Fruit fly (Drosophila melanogaster): ENCODE measurements around the gene Tango14.
A peak's percentile ranks its signal among the peaks of the same experiment; 100 is the strongest.

The Tango14 gene

dm6 chr2L:1185642-1186497 is 27.4 kb downstream of the Tango14 start, which contains the start of gene CG5001 (continued):
- TF ChIP-seq Gsc (GFP tag; IDR thresholded peaks at IDR 0.05) (peak; percentile 40; the same call in 1 of the 2 replicates), CrebB (tag; optimal IDR thresholded peaks at IDR 0.05) (peak; percentile 69), CG6175 (GFP tag; IDR thresholded peaks at IDR 0.05) (peak; percentile 100), CG10267 (tag; optimal IDR thresholded peaks at IDR 0.05) (peak; percentile 81), lmd (GFP tag; IDR thresholded peaks at IDR 0.05) (peak; percentile 85), slou (GFP tag; optimal IDR thresholded peaks at IDR 0.05) (peak; percentile 65), sug (tag; optimal IDR thresholded peaks at IDR 0.05) (peak; percentile 85), Nf-YA (GFP tag; IDR thresholded peaks at IDR 0.05) (peak; percentile 76), Asciz (GFP tag; optimal IDR thresholded peaks at IDR 0.05) (no peak), Ssrp (tag; optimal IDR thresholded peaks at IDR 0.05) (peak; percentile 79), bab2 (GFP tag; optimal IDR thresholded peaks at IDR 0.05) (peak; percentile 71), C15 (GFP tag; IDR thresholded peaks at IDR 0.05) (0 out of 3 replicates have a peak, but pooled peaks have one; percentile 12), CG18619 (GFP tag; optimal IDR thresholded peaks at IDR 0.05) (peak; percentile 64), CG3407 (GFP tag; optimal IDR thresholded peaks at IDR 0.05) (no peak), Gug (GFP tag; IDR thresholded peaks at IDR 0.05) (peak; percentile 76; the same call in 3 of the 4 replicates), CG10209 (GFP tag; optimal IDR thresholded peaks at IDR 0.05) (peak; percentile 76), chn (GFP tag; optimal IDR thresholded peaks at IDR 0.05) (peak; percentile 67), D19B (GFP tag; optimal IDR thresholded peaks at IDR 0.05) (peak; percentile 98), Oli (tag; optimal IDR thresholded peaks at IDR 0.05) (peak; percentile 83), CG4424 (GFP tag; optimal IDR thresholded peaks at IDR 0.05) (peak; percentile 80), CG34376 (GFP tag; optimal IDR thresholded peaks at IDR 0.05) (peak; percentile 83), Med (GFP tag) (peak; percentile 94), CG30020 (tag; optimal IDR thresholded peaks at IDR 0.05) (no peak), tx (GFP tag; optimal IDR thresholded peaks at IDR 0.05) (peak; percentile 66), NC2α (GFP tag; optimal IDR thresholded peaks at IDR 0.05) (no peak), ranshi (GFP tag; IDR thresholded peaks at IDR 0.05) (peak; percentile 85), Six4 (GFP tag; optimal IDR thresholded peaks at IDR 0.05) (peak; percentile 77), ttk (GFP tag; IDR thresholded peaks at IDR 0.05) (peak; percentile 84), insv (GFP tag; optimal IDR thresholded peaks at IDR 0.05) (peak in 1 of 2 experiments; percentile 7), Fer2 (tag; optimal IDR thresholded peaks at IDR 0.05) (peak; percentile 82), Trl (optimal IDR thresholded peaks at IDR 0.05) (peak; percentile 76 to 95), Trl (GFP tag; optimal IDR thresholded peaks at IDR 0.05) (peak; percentile 62), fd3F (GFP tag; optimal IDR thresholded peaks at IDR 0.05) (peak; percentile 73), CG7963 (GFP tag; IDR thresholded peaks at IDR 0.05; ENCODE audit: partially characterized antibody) (no peak), CG10462 (GFP tag; optimal IDR thresholded peaks at IDR 0.05) (peak; percentile 50), CG14965 (GFP tag; optimal IDR thresholded peaks at IDR 0.05; ENCODE audit: borderline replicate concordance) (no peak), Awh (GFP tag; IDR thresholded peaks at IDR 0.05) (peak; percentile 94), pnt (GFP tag; optimal IDR thresholded peaks at IDR 0.05) (peak; percentile 50), salm (tag; optimal IDR thresholded peaks at IDR 0.05) (peak; percentile 74), CG3726 (GFP tag; IDR thresholded peaks at IDR 0.05) (peak; percentile 64; the same call in 2 of the 3 replicates), Neu2 (GFP tag; optimal IDR thresholded peaks at IDR 0.05; ENCODE audit: borderline replicate concordance) (no peak), CG32772 (GFP tag; IDR thresholded peaks at IDR 0.05) (peak; percentile 82), BtbVII (GFP tag; optimal IDR thresholded peaks at IDR 0.05) (peak; percentile 83), nmo (GFP tag; optimal IDR thresholded peaks at IDR 0.05) (peak; percentile 87), gfzf (GFP tag; optimal IDR thresholded peaks at IDR 0.05) (no peak), cg (GFP tag; optimal IDR thresholded peaks at IDR 0.05) (peak; percentile 62), dysf (GFP tag; IDR thresholded peaks at IDR 0.05) (peak; percentile 91), sisA (GFP tag; IDR thresholded peaks at IDR 0.05) (peak; percentile 84), vfl (GFP tag; optimal IDR thresholded peaks at IDR 0.05) (peak; percentile 47)
